Worm (Caenorhabditis elegans) whole organism, midembryonic: ENCODE results near the gene C54E10.11.
"Not testable (repeated sequence)": the region's sequence is repeated elsewhere in the genome, so short reads cannot be mapped to it uniquely, and the experiment has no call there.

Experiments used
- T22C8.4 ChIP-seq: fragments of 200-800 bp; sonication (Bioruptor generic); IDR thresholded peaks from 2 replicates; pipeline ENCODE4 v1.3.6; 2022; ENCODE audit warnings: missing genetic modification characterization, missing compliant biosample characterization
- cog-1 ChIP-seq: sonication (generic microtip); optimal IDR thresholded peaks from 2 replicates; lab custom pipeline; 2016; ENCODE audit warnings: missing genetic modification characterization, missing compliant biosample characterization
- flt-1 ChIP-seq: fragments of 200-800 bp; sonication (Bioruptor generic); IDR thresholded peaks from 2 replicates; pipeline ENCODE4 v1.3.6; 2022; ENCODE audit warnings: missing genetic modification characterization, missing compliant biosample characterization
- klf-2 ChIP-seq: fragments of 200-800 bp; sonication (Bioruptor generic); conservative IDR thresholded peaks from 2 replicates; pipeline ENCODE4 v1.3.6; 2022; ENCODE audit warnings: missing genetic modification reagents, missing genetic modification characterization, missing compliant biosample characterization
- med-1 ChIP-seq: sonication (generic microtip); optimal IDR thresholded peaks from 2 replicates; lab custom pipeline; 2017; ENCODE audit warnings: missing genetic modification characterization, mild to moderate bottlenecking, missing compliant biosample characterization, antibody characterized with exemption, missing genetic modification reagents; ENCODE audit not compliant: insufficient read depth
- ref-1 ChIP-seq: fragments of 200-800 bp; sonication (Bioruptor generic); conservative IDR thresholded peaks from 2 replicates; pipeline ENCODE4 v1.3.6; 2022; ENCODE audit warnings: missing genetic modification reagents, missing genetic modification characterization, missing compliant biosample characterization
- tab-1 ChIP-seq: fragments of 200-800 bp; sonication (Bioruptor generic); IDR thresholded peaks from 2 replicates; pipeline ENCODE4 v1.3.6; 2022; ENCODE audit warnings: missing genetic modification characterization, missing compliant biosample characterization
- ztf-23 ChIP-seq: fragments of 200-800 bp; sonication (Bioruptor generic); IDR thresholded peaks from 2 replicates; pipeline ENCODE4 v1.3.6; 2022; ENCODE audit warnings: missing genetic modification reagents, missing genetic modification characterization, missing compliant biosample characterization
- ztf-29 ChIP-seq: fragments of 200-800 bp; sonication (Bioruptor generic); IDR thresholded peaks from 2 replicates; pipeline ENCODE4 v1.3.6; 2022; ENCODE audit warnings: missing genetic modification reagents, missing genetic modification characterization, missing compliant biosample characterization

C54E10.11 gene

DNA sequence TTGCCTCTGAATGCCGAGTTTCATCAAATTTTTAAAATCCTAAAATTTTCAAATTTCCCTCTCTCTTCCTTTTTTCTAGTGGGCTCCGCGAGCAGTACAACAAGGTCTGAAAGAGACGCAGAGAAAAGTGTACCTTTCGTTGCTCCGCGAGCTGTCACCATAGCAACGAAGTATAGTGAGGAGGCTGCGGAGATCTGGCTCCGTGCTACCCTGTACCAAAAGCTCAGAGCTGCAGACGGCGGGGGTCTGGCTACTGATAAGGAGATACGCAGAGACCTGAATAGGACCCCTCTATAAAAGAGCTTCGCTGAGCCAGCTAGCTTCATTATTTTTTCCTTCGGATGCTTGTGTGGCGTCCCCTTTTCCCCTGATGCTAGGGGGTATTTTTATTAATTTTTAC is 18.5 kb downstream of the C54E10.11 start, which contains the start of gene Y17D7B.10:
Gene Y17D7B.10, plus strand, starts transcription at position 243 of the 400 bp plus-strand sequence.
- TF ChIP-seq tab-1: no peak
- no peak for TF ChIP-seq ztf-23
- no peak for TF ChIP-seq klf-2 (GFP tag; lab: Robert Waterston, UW)
- TF ChIP-seq ztf-29: no peak
- TF ChIP-seq med-1 (GFP tag; lab: Kevin White, UChicago): no peak
- TF ChIP-seq T22C8.4 (GFP tag; lab: Robert Waterston, UW): no peak
- no peak for TF ChIP-seq ref-1 (GFP tag; lab: Robert Waterston, UW)
- no peak for TF ChIP-seq flt-1 (GFP tag; lab: Robert Waterston, UW)
- TF ChIP-seq cog-1 (tag; lab: Kevin White, UChicago): no peak

DNA sequence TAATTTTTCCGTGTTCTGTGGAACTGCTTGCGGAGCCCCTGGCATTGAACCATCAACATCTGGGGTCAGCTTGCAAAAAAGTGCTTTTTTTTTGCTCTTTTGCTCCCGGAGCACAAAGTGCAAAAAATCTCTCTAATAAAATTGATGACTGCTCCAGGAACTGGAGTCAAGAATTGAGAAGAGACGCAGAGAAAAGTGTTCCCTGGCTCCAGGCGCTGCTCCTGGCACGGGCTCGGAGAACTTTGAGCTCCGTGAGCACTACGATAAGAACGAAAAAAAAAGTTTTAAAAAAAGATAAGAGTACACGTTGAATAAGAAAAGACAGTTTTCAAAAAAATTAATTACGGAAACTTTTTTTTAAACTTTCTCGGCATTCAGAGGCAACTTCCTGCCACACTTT is 19.2 kb downstream of the C54E10.11 start:
- TF ChIP-seq tab-1 (no peak), med-1 (GFP tag; lab: Kevin White, UChicago) (no peak), flt-1 (GFP tag; lab: Robert Waterston, UW) (no peak), ztf-29 (no peak)

DNA sequence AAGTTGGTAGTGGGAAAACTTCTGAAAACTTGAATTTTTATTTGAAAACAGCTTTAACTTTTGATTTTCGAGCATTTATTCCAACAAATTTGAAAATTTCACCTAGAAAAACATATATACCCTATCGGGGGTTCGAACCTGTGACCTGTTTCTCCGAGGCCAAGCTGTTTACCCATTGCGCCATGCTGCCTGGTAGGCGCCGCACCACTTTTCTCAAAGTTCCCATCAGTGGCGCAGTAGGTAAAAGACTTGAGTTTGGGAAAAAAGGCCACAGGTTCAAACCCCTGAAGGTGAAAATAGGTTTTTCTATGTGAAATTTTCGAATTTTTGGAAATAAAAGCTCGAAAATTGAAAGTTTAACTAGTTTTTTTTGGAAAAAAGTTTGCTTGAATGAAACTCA is 21.4 kb downstream of the C54E10.11 start:
- TF ChIP-seq med-1 (GFP tag; lab: Kevin White, UChicago): no peak
- TF ChIP-seq ztf-29: no peak
- TF ChIP-seq klf-2 (GFP tag; lab: Robert Waterston, UW): no peak
- TF ChIP-seq flt-1 (GFP tag; lab: Robert Waterston, UW): no peak
- TF ChIP-seq ztf-23: no peak
- no peak for TF ChIP-seq ref-1 (GFP tag; lab: Robert Waterston, UW)

DNA sequence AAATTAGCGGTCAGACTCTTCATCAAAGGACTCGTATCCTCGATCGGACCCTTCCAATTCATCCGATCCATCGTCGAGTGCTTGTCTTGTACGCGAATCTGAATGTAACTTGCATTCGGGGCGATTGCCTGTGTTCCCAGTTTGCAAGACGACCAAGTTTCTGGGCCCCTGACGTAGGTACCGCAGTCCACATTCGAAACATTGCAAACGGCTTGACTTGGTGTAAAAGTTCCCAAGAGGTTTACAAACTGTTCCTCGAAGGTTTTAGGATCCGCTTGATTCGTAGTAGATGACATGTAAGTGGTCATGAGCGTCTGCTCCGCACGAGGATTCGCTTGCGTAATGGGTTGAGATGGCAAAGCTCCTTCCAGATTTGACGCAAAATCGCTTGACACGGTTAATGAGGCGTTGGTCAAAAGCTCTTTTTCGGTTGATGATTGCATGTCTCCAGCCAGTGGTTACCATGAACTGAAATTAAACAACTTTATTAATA is 25.7 kb downstream of the C54E10.11 start, which contains the start of gene Y17D7B.4:
Gene Y17D7B.4, minus strand, starts transcription at position 443 of the 493 bp plus-strand sequence.
- no peak for TF ChIP-seq T22C8.4 (GFP tag; lab: Robert Waterston, UW)
- no peak for TF ChIP-seq cog-1 (tag; lab: Kevin White, UChicago)

DNA sequence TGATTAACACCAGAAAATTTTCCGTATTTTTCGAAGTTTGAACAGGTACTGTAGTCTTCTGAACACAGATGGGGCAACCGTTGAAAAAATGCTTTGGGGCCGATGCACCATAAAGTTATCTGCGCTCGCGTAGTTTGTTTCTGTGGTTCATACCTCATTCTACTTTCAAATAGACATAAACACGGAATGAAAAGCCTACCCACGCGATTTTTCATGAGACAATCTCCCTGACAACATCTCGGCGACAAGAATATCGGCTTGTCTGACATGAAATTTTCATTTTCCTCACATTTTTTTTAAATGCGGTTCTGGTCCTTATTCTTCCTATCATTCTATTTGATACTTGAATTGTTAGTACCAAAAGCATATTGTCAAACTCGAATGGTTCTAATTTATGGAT is 29.2 kb downstream of the C54E10.11 start, which contains the start of gene clec-257:
Gene clec-257, plus strand, starts transcription at position 301 of the 400 bp plus-strand sequence.
- TF ChIP-seq T22C8.4 (GFP tag; lab: Robert Waterston, UW): no peak
- no peak for TF ChIP-seq flt-1 (GFP tag; lab: Robert Waterston, UW)
- no peak for TF ChIP-seq klf-2 (GFP tag; lab: Robert Waterston, UW)
- no peak for TF ChIP-seq med-1 (GFP tag; lab: Kevin White, UChicago)
- TF ChIP-seq cog-1 (tag; lab: Kevin White, UChicago): no peak
- no peak for TF ChIP-seq ref-1 (GFP tag; lab: Robert Waterston, UW)
- no peak for TF ChIP-seq ztf-29
- no peak for TF ChIP-seq ztf-23
- TF ChIP-seq tab-1: no peak

DNA sequence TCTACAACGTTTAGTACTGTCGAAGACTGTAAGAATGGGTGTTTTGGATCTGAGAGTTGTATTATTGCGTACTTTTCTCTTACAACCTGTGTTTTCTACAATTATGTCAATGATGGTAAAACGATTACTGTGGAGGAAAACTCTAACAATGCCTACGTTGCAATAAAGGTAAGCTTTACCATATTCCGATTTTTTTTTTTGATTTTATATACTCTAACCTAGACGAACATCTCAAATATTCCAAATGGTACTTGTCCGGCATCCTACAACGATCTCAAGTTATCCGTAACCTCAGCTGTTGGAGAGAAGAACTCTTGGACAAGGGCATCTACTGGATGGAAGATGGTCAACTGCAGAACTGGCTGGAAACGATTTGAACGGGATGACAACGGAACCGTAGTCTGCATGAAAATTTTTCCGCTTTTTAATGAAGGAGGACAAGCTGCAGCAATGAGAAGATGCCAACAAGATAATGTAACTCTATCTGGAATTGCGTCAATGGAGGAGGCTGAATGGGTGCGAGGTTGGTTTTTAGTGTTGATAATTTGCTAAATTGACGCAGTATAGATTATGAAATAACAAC is 30.1 kb downstream of the C54E10.11 start:
- no peak for TF ChIP-seq ztf-23
- TF ChIP-seq cog-1 (tag; lab: Kevin White, UChicago): no peak
- TF ChIP-seq ztf-29: no peak
- no peak for TF ChIP-seq tab-1
- TF ChIP-seq ref-1 (GFP tag; lab: Robert Waterston, UW): no peak
- TF ChIP-seq med-1 (GFP tag; lab: Kevin White, UChicago): no peak
- no peak for TF ChIP-seq flt-1 (GFP tag; lab: Robert Waterston, UW)
- no peak for TF ChIP-seq T22C8.4 (GFP tag; lab: Robert Waterston, UW)
- TF ChIP-seq klf-2 (GFP tag; lab: Robert Waterston, UW): no peak

DNA sequence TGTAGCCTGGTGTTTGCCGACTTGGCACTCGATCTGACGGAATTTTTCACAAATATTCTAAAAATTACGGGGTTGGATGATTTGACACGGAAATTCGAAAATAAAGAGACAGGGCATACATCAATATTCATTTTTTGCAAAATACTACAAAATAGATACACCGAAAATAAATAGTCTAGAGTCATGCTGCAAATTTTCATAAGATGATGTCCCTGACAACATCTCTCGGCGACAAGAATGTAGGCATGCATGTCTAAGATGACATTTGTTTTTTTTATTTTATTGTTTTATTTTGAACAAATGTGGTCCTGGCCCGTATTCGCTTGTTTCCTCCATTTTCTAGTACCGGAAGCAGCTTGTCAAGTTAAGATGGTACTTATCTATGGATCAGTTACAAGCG is 30.6 kb downstream of the C54E10.11 start, which contains the start of gene clec-256:
Gene clec-256, plus strand, starts transcription at position 301 of the 400 bp plus-strand sequence.
- no peak for TF ChIP-seq med-1 (GFP tag; lab: Kevin White, UChicago)
- no peak for TF ChIP-seq klf-2 (GFP tag; lab: Robert Waterston, UW)
- no peak for TF ChIP-seq ztf-29
- TF ChIP-seq tab-1: no peak
- no peak for TF ChIP-seq cog-1 (tag; lab: Kevin White, UChicago)
- no peak for TF ChIP-seq T22C8.4 (GFP tag; lab: Robert Waterston, UW)
- no peak for TF ChIP-seq flt-1 (GFP tag; lab: Robert Waterston, UW)
- TF ChIP-seq ref-1 (GFP tag; lab: Robert Waterston, UW): no peak

DNA sequence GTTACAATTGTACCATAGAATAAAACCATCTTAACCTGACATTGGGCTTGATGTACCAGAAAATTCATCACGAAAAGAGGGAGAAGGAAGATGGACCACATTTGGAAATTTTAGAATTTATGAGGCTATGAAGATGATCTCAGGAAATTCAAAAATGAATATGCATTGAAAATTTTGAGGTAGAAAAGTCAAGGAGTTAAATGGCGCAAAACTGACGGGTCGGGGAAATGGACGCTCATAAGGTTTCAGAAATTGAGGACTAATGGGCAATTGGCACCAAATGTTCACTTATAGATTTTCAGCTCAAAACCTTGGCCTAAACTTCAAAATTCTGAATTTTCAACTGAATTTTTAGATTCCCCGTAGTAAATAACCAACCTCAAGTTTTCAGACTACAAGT is 31.4 kb downstream of the C54E10.11 start, which contains the start of gene clec-255:
Gene clec-255, minus strand, starts transcription at position 101 of the 400 bp plus-strand sequence.
- TF ChIP-seq ztf-29 (no peak), ztf-23 (no peak), tab-1 (no peak), klf-2 (GFP tag; lab: Robert Waterston, UW) (no peak), T22C8.4 (GFP tag; lab: Robert Waterston, UW) (no peak), flt-1 (GFP tag; lab: Robert Waterston, UW) (no peak), cog-1 (tag; lab: Kevin White, UChicago) (no peak), ref-1 (GFP tag; lab: Robert Waterston, UW) (no peak), med-1 (GFP tag; lab: Kevin White, UChicago) (no peak)

DNA sequence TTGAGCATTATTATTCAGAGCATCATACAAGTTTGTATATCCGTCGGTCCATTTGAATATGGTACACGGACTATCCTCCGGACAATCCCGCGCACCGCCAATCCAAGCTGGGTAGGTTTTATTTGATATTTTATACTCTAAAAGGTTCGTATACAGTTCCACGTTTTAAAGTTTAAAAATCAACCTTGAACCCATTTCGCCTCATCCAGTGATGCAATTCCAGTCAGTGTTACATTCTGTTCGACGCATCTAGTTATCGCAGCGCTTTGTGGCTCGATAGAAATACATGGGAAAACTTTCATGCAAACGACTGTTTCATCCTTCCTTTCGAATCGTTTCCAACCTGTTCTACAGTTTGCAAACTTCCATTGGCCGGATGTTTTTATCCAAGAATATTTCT is 32.1 kb downstream of the C54E10.11 start:
- no peak for TF ChIP-seq ref-1 (GFP tag; lab: Robert Waterston, UW)

DNA sequence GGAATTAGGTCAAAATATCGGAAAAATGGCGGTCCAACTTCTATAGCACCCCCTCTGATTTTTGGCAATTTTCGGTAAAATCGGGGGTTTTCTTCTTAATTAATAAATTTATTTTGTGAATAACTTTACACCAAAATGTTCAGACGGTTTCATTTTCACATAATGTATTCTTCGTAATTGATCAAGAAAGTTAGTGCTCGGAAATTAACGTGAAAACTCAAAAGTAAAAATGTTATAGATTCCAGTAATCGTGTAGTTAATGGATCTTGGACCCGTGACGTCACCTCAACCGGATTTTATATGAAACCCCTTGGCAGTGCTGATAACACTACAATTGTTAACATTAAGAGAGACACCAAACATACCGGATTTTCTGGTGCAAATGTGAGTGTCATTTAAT is 39.9 kb downstream of the C54E10.11 start, which contains the start of gene F11D11.22:
Gene F11D11.22, plus strand, starts transcription at position 301 of the 400 bp plus-strand sequence.
- TF ChIP-seq klf-2 (GFP tag; lab: Robert Waterston, UW); T22C8.4 (GFP tag; lab: Robert Waterston, UW); ztf-29: not testable (repeated sequence)
